Fruit fly (Drosophila melanogaster): ENCODE data around the gene CG42818.

CG42818 gene

DNA sequence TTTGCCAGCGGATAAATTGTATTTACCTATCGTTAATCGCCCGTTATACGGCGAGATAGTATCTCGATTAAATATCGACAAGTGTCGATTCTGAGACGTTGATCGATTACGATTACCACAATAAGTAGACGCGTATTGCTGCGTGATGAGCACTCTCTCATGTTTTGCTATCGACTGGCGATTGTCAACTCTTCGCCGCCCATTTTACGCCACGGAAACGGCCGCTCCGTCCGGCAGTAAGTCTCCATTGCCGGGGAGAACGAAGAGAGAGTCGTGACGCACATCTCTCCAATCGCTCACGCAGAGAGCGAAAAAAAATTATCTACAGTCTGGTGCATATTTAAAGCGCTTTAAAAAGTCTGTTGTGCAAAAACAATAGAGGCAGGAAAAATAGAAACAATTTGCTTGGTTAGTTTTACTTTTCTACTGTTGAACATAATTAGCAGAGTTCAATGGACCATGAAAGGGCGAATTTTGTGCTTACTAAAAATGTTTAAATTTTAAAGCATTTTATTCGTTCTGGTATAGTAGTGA, 9.9 kb downstream of the CG42818 start, which contains the start of gene CG46309:
TSS of gene CG46309 (minus strand) at position 191 of the 534 bp plus-strand sequence.
- no peak for TF ChIP-seq CG17328 (GFP tag; IDR thresholded peaks at IDR 0.05)
- TF ChIP-seq Hand (GFP tag; optimal IDR thresholded peaks at IDR 0.05) = no peak
- no peak for TF ChIP-seq CG5180 (GFP tag; optimal IDR thresholded peaks at IDR 0.05)
- no peak; the same call in 1 of the 2 replicates for TF ChIP-seq ranshi (GFP tag; IDR thresholded peaks at IDR 0.05)
- peak; percentile 35 for TF ChIP-seq CG12155 (GFP tag; optimal IDR thresholded peaks at IDR 0.05)
- TF ChIP-seq CG7745 (tag; optimal IDR thresholded peaks at IDR 0.05) = no peak
- no peak for TF ChIP-seq Spps (tag; optimal IDR thresholded peaks at IDR 0.05)
- no peak for TF ChIP-seq unc-4 (GFP tag; IDR thresholded peaks at IDR 0.05; ENCODE audit: partially characterized antibody)
- TF ChIP-seq repo (GFP tag; optimal IDR thresholded peaks at IDR 0.05) = no peak
- peak; percentile 94 for TF ChIP-seq bbx (GFP tag; IDR thresholded peaks at IDR 0.05; ENCODE audit: partially characterized antibody)
- TF ChIP-seq cg (GFP tag; optimal IDR thresholded peaks at IDR 0.05) = no peak
- TF ChIP-seq Fer1 (GFP tag; optimal IDR thresholded peaks at IDR 0.05) = peak; percentile 43
- no peak for TF ChIP-seq gce (GFP tag; IDR thresholded peaks at IDR 0.05)
- no peak for TF ChIP-seq CG7928 (GFP tag; optimal IDR thresholded peaks at IDR 0.05)
- TF ChIP-seq CG9609 (GFP tag; optimal IDR thresholded peaks at IDR 0.05) = no peak
- TF ChIP-seq wor (GFP tag; IDR thresholded peaks at IDR 0.05) = no peak
- TF ChIP-seq bigmax (GFP tag; optimal IDR thresholded peaks at IDR 0.05) = no peak
- TF ChIP-seq psq (GFP tag; optimal IDR thresholded peaks at IDR 0.05) = no peak
- peak; percentile 94 for TF ChIP-seq CG11696 (GFP tag; IDR thresholded peaks at IDR 0.05)
- peak; percentile 12 for TF ChIP-seq Fer3 (tag; optimal IDR thresholded peaks at IDR 0.05)
- peak; percentile 66 for TF ChIP-seq CG8388 (GFP tag; optimal IDR thresholded peaks at IDR 0.05)
- no peak for TF ChIP-seq Doc2 (GFP tag; IDR thresholded peaks at IDR 0.05)
- no peak for TF ChIP-seq CG33213 (GFP tag; optimal IDR thresholded peaks at IDR 0.05)
- no peak for TF ChIP-seq CG12769 (tag; optimal IDR thresholded peaks at IDR 0.05)
- peak; percentile 25 for TF ChIP-seq pzg (GFP tag; optimal IDR thresholded peaks at IDR 0.05)
- TF ChIP-seq CG17829 (tag; optimal IDR thresholded peaks at IDR 0.05) = no peak
- peak; percentile 96 for TF ChIP-seq stwl (tag; optimal IDR thresholded peaks at IDR 0.05)
- TF ChIP-seq Adf1 (GFP tag; IDR thresholded peaks at IDR 0.05) = peak; percentile 30; the same call in 1 of the 2 replicates
- TF ChIP-seq Xrp1 (GFP tag; IDR thresholded peaks at IDR 0.05) = peak; percentile 44; the same call in 1 of the 2 replicates
- peak; percentile 40 for TF ChIP-seq exex (tag; optimal IDR thresholded peaks at IDR 0.05)
- TF ChIP-seq slbo (GFP tag; IDR thresholded peaks at IDR 0.05) = no peak
- TF ChIP-seq cato (GFP tag; optimal IDR thresholded peaks at IDR 0.05; ENCODE audit: borderline replicate concordance) = no peak
- peak; percentile 1 to 49 for TF ChIP-seq dpn (GFP tag; optimal IDR thresholded peaks at IDR 0.05)
- no peak for TF ChIP-seq Kr (GFP tag; optimal IDR thresholded peaks at IDR 0.05)
- no peak for TF ChIP-seq CG8359 (GFP tag; optimal IDR thresholded peaks at IDR 0.05; ENCODE audit: borderline replicate concordance)
- no peak for TF ChIP-seq MBD-R2 (GFP tag; IDR thresholded peaks at IDR 0.05)
- no peak for TF ChIP-seq B-H1 (GFP tag; IDR thresholded peaks at IDR 0.05)
- TF ChIP-seq GATAe (GFP tag; conservative IDR thresholded peaks at IDR 0.05) = no peak
- no peak for TF ChIP-seq Abd-B (GFP tag; optimal IDR thresholded peaks at IDR 0.05)
- peak; percentile 99 for TF ChIP-seq tna (GFP tag; IDR thresholded peaks at IDR 0.05; ENCODE audit: partially characterized antibody)
- no peak for TF ChIP-seq CG7839 (tag; optimal IDR thresholded peaks at IDR 0.05)
- peak; percentile 94 for TF ChIP-seq CG8290 (GFP tag; optimal IDR thresholded peaks at IDR 0.05)
- peak; percentile 76 to 90 for TF ChIP-seq CG8290 (tag; optimal IDR thresholded peaks at IDR 0.05)
- no peak for TF ChIP-seq Atf6 (GFP tag; IDR thresholded peaks at IDR 0.05)
- TF ChIP-seq grau (tag; optimal IDR thresholded peaks at IDR 0.05) = peak; percentile 60
- no peak for TF ChIP-seq Gsc (GFP tag; IDR thresholded peaks at IDR 0.05)
- TF ChIP-seq nmo (GFP tag; optimal IDR thresholded peaks at IDR 0.05) = no peak
- peak; percentile 38 for TF ChIP-seq crc (GFP tag; optimal IDR thresholded peaks at IDR 0.05)
- TF ChIP-seq CHES-1-like (GFP tag; optimal IDR thresholded peaks at IDR 0.05) = no peak
- no peak for TF ChIP-seq tup (GFP tag; optimal IDR thresholded peaks at IDR 0.05)
- TF ChIP-seq CG4707 (GFP tag; optimal IDR thresholded peaks at IDR 0.05) = peak; percentile 48
